Fruit fly (Drosophila melanogaster): ENCODE data around the gene CG14324.

Gene CG14324

DNA sequence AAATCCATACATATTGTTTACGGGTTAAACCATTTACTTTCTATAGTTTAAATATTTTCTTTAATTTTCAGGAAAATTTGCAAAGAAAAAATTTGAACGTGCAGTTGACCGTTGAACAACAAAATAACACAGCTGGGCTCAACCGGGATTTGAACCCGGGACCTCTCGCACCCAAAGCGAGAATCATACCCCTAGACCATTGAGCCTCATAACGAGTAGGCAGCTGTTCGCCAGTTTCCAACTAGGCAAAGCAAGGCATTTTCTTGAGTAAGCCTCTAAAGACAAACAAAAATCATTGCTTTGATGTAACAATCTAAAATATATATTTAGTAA lies 657 bp downstream of the CG14324 start (continued):
- peak; percentile 93 for TF ChIP-seq CG14860 (GFP tag; IDR thresholded peaks at IDR 0.05; ENCODE audit: partially characterized antibody)
- no peak for TF ChIP-seq CG14710 (tag; optimal IDR thresholded peaks at IDR 0.05)
- TF ChIP-seq B-H1 (GFP tag; IDR thresholded peaks at IDR 0.05): no peak
- no peak for TF ChIP-seq CG17829 (tag; optimal IDR thresholded peaks at IDR 0.05)
- no peak for TF ChIP-seq esg (GFP tag; conservative IDR thresholded peaks at IDR 0.05)
- TF ChIP-seq tna (GFP tag; IDR thresholded peaks at IDR 0.05; ENCODE audit: partially characterized antibody): peak; percentile 90
- peak; percentile 73; the same call in 3 of the 4 replicates for TF ChIP-seq Dll (GFP tag; IDR thresholded peaks at IDR 0.05; ENCODE audit: partially characterized antibody)
- TF ChIP-seq grn (GFP tag; optimal IDR thresholded peaks at IDR 0.05): no peak
- no peak for TF ChIP-seq CG6254 (GFP tag; optimal IDR thresholded peaks at IDR 0.05)
- no peak for TF ChIP-seq CG12219 (GFP tag; optimal IDR thresholded peaks at IDR 0.05)
- TF ChIP-seq stc (GFP tag; IDR thresholded peaks at IDR 0.05): no peak
- TF ChIP-seq CG31365 (tag; optimal IDR thresholded peaks at IDR 0.05): no peak
- no peak for TF ChIP-seq gcm (GFP tag; optimal IDR thresholded peaks at IDR 0.05)
- TF ChIP-seq az2 (GFP tag; optimal IDR thresholded peaks at IDR 0.05): no peak
- TF ChIP-seq bsh (GFP tag; optimal IDR thresholded peaks at IDR 0.05): no peak
- no peak for TF ChIP-seq MTF-1 (GFP tag; optimal IDR thresholded peaks at IDR 0.05; ENCODE audit: borderline replicate concordance)
- TF ChIP-seq CG30020 (tag; optimal IDR thresholded peaks at IDR 0.05): no peak
- TF ChIP-seq ham (GFP tag; IDR thresholded peaks at IDR 0.05): no peak
- no peak for TF ChIP-seq Hmr (GFP tag; optimal IDR thresholded peaks at IDR 0.05)
- TF ChIP-seq zen2 (GFP tag; IDR thresholded peaks at IDR 0.05; ENCODE audit: partially characterized antibody): peak; percentile 56; the same call in 2 of the 3 replicates
- TF ChIP-seq Scr (GFP tag; IDR thresholded peaks at IDR 0.05; ENCODE audit: partially characterized antibody): peak; percentile 78
- peak; percentile 40 for TF ChIP-seq lov (optimal IDR thresholded peaks at IDR 0.05)
- TF ChIP-seq lov (GFP tag; IDR thresholded peaks at IDR 0.05): no peak
- 0 out of 2 replicates have a peak, but pooled peaks have one; percentile 8 for TF ChIP-seq Drgx (GFP tag; IDR thresholded peaks at IDR 0.05)
- no peak for TF ChIP-seq jing (GFP tag; optimal IDR thresholded peaks at IDR 0.05)
- TF ChIP-seq CG42726 (GFP tag; IDR thresholded peaks at IDR 0.05; ENCODE audit: partially characterized antibody): peak; percentile 78
- TF ChIP-seq Usf (GFP tag; optimal IDR thresholded peaks at IDR 0.05): no peak
- TF ChIP-seq pzg (GFP tag; optimal IDR thresholded peaks at IDR 0.05): no peak
- TF ChIP-seq Oli (tag; optimal IDR thresholded peaks at IDR 0.05): no peak
- TF ChIP-seq Meics (GFP tag; optimal IDR thresholded peaks at IDR 0.05): no peak
- peak; percentile 88 for TF ChIP-seq CG6791 (GFP tag; IDR thresholded peaks at IDR 0.05; ENCODE audit: partially characterized antibody)
- TF ChIP-seq CTCF (GFP tag; optimal IDR thresholded peaks at IDR 0.05): no peak
- TF ChIP-seq CG1529 (GFP tag; optimal IDR thresholded peaks at IDR 0.05): no peak
- peak; percentile 18 for TF ChIP-seq dmrt99B (tag; optimal IDR thresholded peaks at IDR 0.05)
- no peak for TF ChIP-seq PHDP (tag; optimal IDR thresholded peaks at IDR 0.05)
- 0 out of 2 replicates have a peak, but pooled peaks have one; percentile 39 for TF ChIP-seq CG14441 (GFP tag; IDR thresholded peaks at IDR 0.05)
- TF ChIP-seq CG2129 (GFP tag; IDR thresholded peaks at IDR 0.05; ENCODE audit: partially characterized antibody): peak; percentile 21; the same call in 1 of the 2 replicates
- TF ChIP-seq CG9797 (GFP tag; optimal IDR thresholded peaks at IDR 0.05): no peak
- no peak for TF ChIP-seq dan (GFP tag; IDR thresholded peaks at IDR 0.05)
- TF ChIP-seq CG31388 (GFP tag; optimal IDR thresholded peaks at IDR 0.05): no peak
- peak; percentile 76; the same call in 2 of the 3 replicates for TF ChIP-seq knrl (GFP tag; IDR thresholded peaks at IDR 0.05; ENCODE audit: partially characterized antibody)
- TF ChIP-seq Doc2 (GFP tag; IDR thresholded peaks at IDR 0.05): no peak
- no peak for TF ChIP-seq kni (GFP tag; optimal IDR thresholded peaks at IDR 0.05)
- no peak for TF ChIP-seq Max (GFP tag; optimal IDR thresholded peaks at IDR 0.05)
- peak; percentile 85 for TF ChIP-seq Opbp (GFP tag; IDR thresholded peaks at IDR 0.05; ENCODE audit: partially characterized antibody)
- TF ChIP-seq Hand (GFP tag; optimal IDR thresholded peaks at IDR 0.05): no peak
- no peak for TF ChIP-seq CG13894 (tag; optimal IDR thresholded peaks at IDR 0.05)
- no peak for TF ChIP-seq dpn (GFP tag; optimal IDR thresholded peaks at IDR 0.05)
- TF ChIP-seq Atf3 (GFP tag; optimal IDR thresholded peaks at IDR 0.05): no peak
- 0 out of 2 replicates have a peak, but pooled peaks have one; percentile 57 for TF ChIP-seq inv (GFP tag; IDR thresholded peaks at IDR 0.05; ENCODE audit: partially characterized antibody)

Measured in whole organism, embryonic.